Worm (Caenorhabditis elegans): Measurements from ENCODE around the gene T25B2.3.

The T25B2.3 gene

ce11 chrX:6169252-6169651 lies 6.7 kb upstream of the T25B2.3 start, which contains the start of gene T25B2.2:
Gene T25B2.2 (plus strand): TSS chrX:6169643.
- no peak for TF ChIP-seq tbx-37 (GFP tag; conservative IDR thresholded peaks at IDR 0.05)
- TF ChIP-seq hnd-1 (tag; optimal IDR thresholded peaks at IDR 0.05) = no peak
- no peak for TF ChIP-seq B0310.2 (tag; optimal IDR thresholded peaks at IDR 0.05)
- TF ChIP-seq ets-7 (tag; optimal IDR thresholded peaks at IDR 0.05) = no peak
- no peak for TF ChIP-seq ama-1 (optimal IDR thresholded peaks at IDR 0.05)
- TF ChIP-seq hmbx-1 (tag; optimal IDR thresholded peaks at IDR 0.05) = no peak
- no peak for TF ChIP-seq ceh-36 (tag; optimal IDR thresholded peaks at IDR 0.05)
- TF ChIP-seq tbx-11 (GFP tag; IDR thresholded peaks at IDR 0.05) = no peak
- no peak for TF ChIP-seq sea-1 (GFP tag; conservative IDR thresholded peaks at IDR 0.05)
- no peak for TF ChIP-seq hmg-4 (GFP tag; optimal IDR thresholded peaks at IDR 0.05)
- no peak for TF ChIP-seq F13C5.2 (tag; optimal IDR thresholded peaks at IDR 0.05)
- TF ChIP-seq tra-4 (tag; optimal IDR thresholded peaks at IDR 0.05) = no peak

ce11 chrX:6173656-6174055 lies 2.3 kb upstream of the T25B2.3 start, which contains the start of gene T25B2.1:
Gene T25B2.1 (plus strand): TSS chrX:6173956.
- TF ChIP-seq scrt-1 (GFP tag; IDR thresholded peaks at IDR 0.05) (no peak), sea-1 (GFP tag; conservative IDR thresholded peaks at IDR 0.05) (no peak), ceh-36 (tag; optimal IDR thresholded peaks at IDR 0.05) (no peak), tra-4 (tag; optimal IDR thresholded peaks at IDR 0.05) (no peak), F13C5.2 (tag; optimal IDR thresholded peaks at IDR 0.05) (no peak), hmbx-1 (tag; optimal IDR thresholded peaks at IDR 0.05) (no peak), ama-1 (optimal IDR thresholded peaks at IDR 0.05) (no peak), tbx-37 (GFP tag; conservative IDR thresholded peaks at IDR 0.05) (no peak), hmg-4 (GFP tag; optimal IDR thresholded peaks at IDR 0.05) (no peak), B0310.2 (tag; optimal IDR thresholded peaks at IDR 0.05) (no peak), ets-7 (tag; optimal IDR thresholded peaks at IDR 0.05) (no peak), pes-1 (GFP tag; IDR thresholded peaks at IDR 0.05) (no peak), hnd-1 (tag; optimal IDR thresholded peaks at IDR 0.05) (no peak), aly-1 (tag; optimal IDR thresholded peaks at IDR 0.05) (no peak), tbx-11 (GFP tag; IDR thresholded peaks at IDR 0.05) (no peak), ceh-13 (GFP tag; optimal IDR thresholded peaks at IDR 0.05) (no peak), flt-1 (GFP tag; IDR thresholded peaks at IDR 0.05) (no peak)

ce11 chrX:6177944-6178566 lies 2.1 kb downstream of the T25B2.3 start, which contains the start of the genes T25B2.4 and T13C5.3:
Gene T25B2.4 (plus strand): TSS chrX:6178244.
Gene T13C5.3 (plus strand): TSS chrX:6178516.
- no peak for TF ChIP-seq hmbx-1 (tag; optimal IDR thresholded peaks at IDR 0.05)
- no peak for TF ChIP-seq sea-1 (GFP tag; conservative IDR thresholded peaks at IDR 0.05)
- TF ChIP-seq ama-1 (optimal IDR thresholded peaks at IDR 0.05) = no peak
- no peak for TF ChIP-seq ceh-36 (tag; optimal IDR thresholded peaks at IDR 0.05)
- TF ChIP-seq pes-1 (GFP tag; IDR thresholded peaks at IDR 0.05) = no peak
- no peak for TF ChIP-seq B0310.2 (tag; optimal IDR thresholded peaks at IDR 0.05)

ce11 chrX:6178989-6179388 lies 3.1 kb downstream of the T25B2.3 start:
- TF ChIP-seq pes-1 (GFP tag; IDR thresholded peaks at IDR 0.05) = no peak
- no peak for TF ChIP-seq hmbx-1 (tag; optimal IDR thresholded peaks at IDR 0.05)
- TF ChIP-seq hmg-4 (GFP tag; optimal IDR thresholded peaks at IDR 0.05) = no peak
- no peak for TF ChIP-seq F13C5.2 (tag; optimal IDR thresholded peaks at IDR 0.05)
- TF ChIP-seq ets-7 (tag; optimal IDR thresholded peaks at IDR 0.05) = no peak
- no peak for TF ChIP-seq ceh-13 (GFP tag; optimal IDR thresholded peaks at IDR 0.05)
- TF ChIP-seq aly-1 (tag; optimal IDR thresholded peaks at IDR 0.05) = no peak
- TF ChIP-seq B0310.2 (tag; optimal IDR thresholded peaks at IDR 0.05) = no peak
- no peak for TF ChIP-seq sea-1 (GFP tag; conservative IDR thresholded peaks at IDR 0.05)
- TF ChIP-seq tra-4 (tag; optimal IDR thresholded peaks at IDR 0.05) = no peak

ce11 chrX:6180293-6180692 lies 4.4 kb downstream of the T25B2.3 start, which contains the start of gene T13C5.7:
Gene T13C5.7 (plus strand): TSS chrX:6180593.
- TF ChIP-seq flt-1 (GFP tag; IDR thresholded peaks at IDR 0.05) (no peak), sea-1 (GFP tag; conservative IDR thresholded peaks at IDR 0.05) (no peak), scrt-1 (GFP tag; IDR thresholded peaks at IDR 0.05) (no peak), ama-1 (optimal IDR thresholded peaks at IDR 0.05) (no peak), hmbx-1 (tag; optimal IDR thresholded peaks at IDR 0.05) (no peak), tbx-11 (GFP tag; IDR thresholded peaks at IDR 0.05) (no peak), hmg-4 (GFP tag; optimal IDR thresholded peaks at IDR 0.05) (no peak), aly-1 (tag; optimal IDR thresholded peaks at IDR 0.05) (no peak), tbx-37 (GFP tag; conservative IDR thresholded peaks at IDR 0.05) (no peak), ceh-13 (GFP tag; optimal IDR thresholded peaks at IDR 0.05) (no peak), B0310.2 (tag; optimal IDR thresholded peaks at IDR 0.05) (no peak)

- TF ChIP-seq ets-7 (tag; optimal IDR thresholded peaks at IDR 0.05) = no peak
- TF ChIP-seq hmg-4 (GFP tag; optimal IDR thresholded peaks at IDR 0.05) = no peak
- no peak for TF ChIP-seq ceh-36 (tag; optimal IDR thresholded peaks at IDR 0.05)
- TF ChIP-seq scrt-1 (GFP tag; IDR thresholded peaks at IDR 0.05) = no peak
- no peak for TF ChIP-seq ama-1 (optimal IDR thresholded peaks at IDR 0.05)
- no peak for TF ChIP-seq flt-1 (GFP tag; IDR thresholded peaks at IDR 0.05)
- no peak for TF ChIP-seq B0310.2 (tag; optimal IDR thresholded peaks at IDR 0.05)
- TF ChIP-seq tra-4 (tag; optimal IDR thresholded peaks at IDR 0.05) = no peak
- no peak for TF ChIP-seq hmbx-1 (tag; optimal IDR thresholded peaks at IDR 0.05)
- TF ChIP-seq F13C5.2 (tag; optimal IDR thresholded peaks at IDR 0.05) = no peak
- no peak for TF ChIP-seq hnd-1 (tag; optimal IDR thresholded peaks at IDR 0.05)
- TF ChIP-seq tbx-11 (GFP tag; IDR thresholded peaks at IDR 0.05) = no peak
- TF ChIP-seq tbx-37 (GFP tag; conservative IDR thresholded peaks at IDR 0.05) = no peak
- no peak for TF ChIP-seq sea-1 (GFP tag; conservative IDR thresholded peaks at IDR 0.05)
- no peak for TF ChIP-seq aly-1 (tag; optimal IDR thresholded peaks at IDR 0.05)
- TF ChIP-seq pes-1 (GFP tag; IDR thresholded peaks at IDR 0.05) = no peak
Observed at ce11 chrX:6184709-6185108, 8.8 kb downstream of the T25B2.3 start, which contains the start of gene T13C5.2. Gene T13C5.2 (plus strand): TSS chrX:6185009.

ce11 chrX:6187848-6188247 lies 11.9 kb downstream of the T25B2.3 start, which contains the start of gene T13C5.10:
Gene T13C5.10 (plus strand): TSS chrX:6188148.
- TF ChIP-seq scrt-1 (GFP tag; IDR thresholded peaks at IDR 0.05) = no peak
- TF ChIP-seq hmg-4 (GFP tag; optimal IDR thresholded peaks at IDR 0.05) = no peak
- TF ChIP-seq pes-1 (GFP tag; IDR thresholded peaks at IDR 0.05) = no peak
- TF ChIP-seq tbx-37 (GFP tag; conservative IDR thresholded peaks at IDR 0.05) = no peak
- no peak for TF ChIP-seq tbx-11 (GFP tag; IDR thresholded peaks at IDR 0.05)
- TF ChIP-seq hnd-1 (tag; optimal IDR thresholded peaks at IDR 0.05) = no peak
- TF ChIP-seq aly-1 (tag; optimal IDR thresholded peaks at IDR 0.05) = no peak
- TF ChIP-seq tra-4 (tag; optimal IDR thresholded peaks at IDR 0.05) = no peak
- no peak for TF ChIP-seq hmbx-1 (tag; optimal IDR thresholded peaks at IDR 0.05)
